Fruit fly (Drosophila melanogaster) S2 (cell line): ENCODE measurements around the gene Doa.

ENCODE experiments used
- CG8478 ChIP-seq: fragments of >200 bp; optimal IDR thresholded peaks from 2 replicates; lab custom pipeline; 2018
- CTCF ChIP-seq, 2 experiments: fragments of >200 bp; optimal IDR thresholded peaks; 2 replicates each; lab custom pipeline; 2018

- TF ChIP-seq CTCF (optimal IDR thresholded peaks at IDR 0.05; lab: Kevin White, UChicago) = no peak
- TF ChIP-seq CG8478 (lab: Kevin White, UChicago) = no peak
These were observed 31.0 kb upstream of the Doa start for dm6 chr3R:28856829-28857228.
